Worm (Caenorhabditis elegans) whole organism, L4/young adult: ENCODE data around the gene B0250.18.

Experiments
- W03F9.2 ChIP-seq: fragments of 150-350 bp; optimal IDR thresholded peaks from 2 replicates; lab custom pipeline; 2014; ENCODE audit warnings: missing biosample characterization, missing genetic modification characterization
- him-1 ChIP-seq: sonication (generic microtip); optimal IDR thresholded peaks from 2 replicates; lab custom pipeline; 2016; ENCODE audit warnings: missing genotype, missing genetic modification reagents, missing genetic modification characterization, missing compliant biosample characterization

DNA sequence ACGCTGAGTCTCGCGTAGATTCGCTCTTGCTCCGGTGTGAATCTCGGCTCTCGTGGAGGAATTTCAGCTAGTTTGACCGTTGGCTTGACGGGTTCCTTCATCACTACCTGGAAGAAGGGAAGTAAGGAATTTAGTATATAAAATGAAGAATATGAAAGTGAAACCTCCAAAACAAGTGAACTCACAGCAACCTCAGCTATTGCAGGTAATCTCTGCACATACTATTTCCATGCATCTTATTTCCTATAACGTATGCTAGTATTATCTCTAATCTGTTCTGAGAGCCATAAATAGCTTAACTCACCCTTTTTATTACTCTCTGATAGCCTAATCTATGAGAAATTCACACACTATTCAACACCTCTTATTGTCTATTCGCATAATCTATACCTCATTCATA is 44.3 kb upstream of the B0250.18 start, which contains the start of gene Y38H6C.4:
- TF ChIP-seq him-1, result no peak
- TF ChIP-seq W03F9.2, result no peak
